Fruit fly (Drosophila melanogaster): ENCODE data around the gene CG33346.

DNA sequence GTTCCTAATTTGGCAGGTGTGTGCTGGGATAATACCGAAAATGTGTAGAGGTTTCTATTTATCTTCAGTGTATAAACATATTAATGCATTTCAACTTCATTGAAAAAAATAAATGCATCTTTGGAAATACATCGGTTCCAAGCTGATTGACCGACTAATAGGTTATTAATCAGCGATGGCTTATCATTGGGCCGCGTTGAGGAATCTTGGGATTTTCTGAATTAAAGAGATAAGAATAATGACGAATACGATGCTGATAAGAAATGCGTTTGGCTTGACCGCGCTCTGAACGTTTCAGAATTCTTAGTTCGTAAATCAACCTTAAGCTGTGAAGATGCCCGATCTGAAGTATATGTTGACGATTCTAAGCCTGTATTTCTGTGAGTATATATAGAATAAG lies 1.4 kb downstream of the CG33346 start, which contains the start of gene Sid:
- TF ChIP-seq CG5204 (GFP tag; optimal IDR thresholded peaks at IDR 0.05) = no peak
- no peak for TF ChIP-seq Clk (GFP tag; optimal IDR thresholded peaks at IDR 0.05)
- no peak for TF ChIP-seq toe (GFP tag; optimal IDR thresholded peaks at IDR 0.05)
- TF ChIP-seq Crg-1 (GFP tag; optimal IDR thresholded peaks at IDR 0.05) = no peak
- no peak for TF ChIP-seq cic (GFP tag; optimal IDR thresholded peaks at IDR 0.05)
- TF ChIP-seq CG12768 (GFP tag; optimal IDR thresholded peaks at IDR 0.05) = no peak
- TF ChIP-seq cnc (optimal IDR thresholded peaks at IDR 0.05) = no peak
- no peak for TF ChIP-seq CG14711 (tag; optimal IDR thresholded peaks at IDR 0.05)
- TF ChIP-seq CG11617 (GFP tag; optimal IDR thresholded peaks at IDR 0.05) = no peak
- TF ChIP-seq CG1620 (GFP tag; optimal IDR thresholded peaks at IDR 0.05) = no peak
